Fruit fly (Drosophila melanogaster): ENCODE measurements around the gene CG31431.
A peak's percentile ranks its signal among the peaks of the same experiment; 100 is the strongest.

Gene CG31431

DNA sequence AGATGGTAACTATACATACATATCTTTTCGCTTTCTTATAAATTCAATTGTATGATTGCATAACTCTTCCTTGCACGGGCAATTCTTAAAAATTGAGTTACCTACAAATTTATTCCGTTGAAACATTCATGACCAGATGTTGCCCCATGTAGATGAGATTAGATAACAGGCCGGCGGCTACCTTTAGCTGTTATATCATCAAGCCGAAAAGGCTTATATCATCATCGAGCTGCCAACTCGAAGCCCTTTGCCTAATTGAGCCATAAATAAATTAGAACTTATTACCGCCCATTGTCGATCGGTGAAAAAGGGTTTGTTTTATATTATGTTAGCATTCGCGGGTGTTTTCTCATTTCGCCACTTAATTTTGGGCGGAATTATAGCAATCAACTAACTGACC lies 30.0 kb upstream of the CG31431 start:
- TF ChIP-seq dmrt93B (GFP tag; optimal IDR thresholded peaks at IDR 0.05) (no peak), Abd-B (GFP tag; optimal IDR thresholded peaks at IDR 0.05) (no peak), jim (GFP tag; optimal IDR thresholded peaks at IDR 0.05) (no peak), pan (optimal IDR thresholded peaks at IDR 0.05) (no peak), sv (GFP tag; optimal IDR thresholded peaks at IDR 0.05) (no peak), fru (GFP tag; optimal IDR thresholded peaks at IDR 0.05) (no peak), CG32264 (GFP tag; optimal IDR thresholded peaks at IDR 0.05) (no peak), Myc (optimal IDR thresholded peaks at IDR 0.05) (no peak), foxo (GFP tag; optimal IDR thresholded peaks at IDR 0.05) (no peak), br (GFP tag; optimal IDR thresholded peaks at IDR 0.05) (no peak), CG9705 (GFP tag; optimal IDR thresholded peaks at IDR 0.05) (no peak), Jra (GFP tag; optimal IDR thresholded peaks at IDR 0.05) (no peak), Hr78 (GFP tag; optimal IDR thresholded peaks at IDR 0.05) (no peak), HLH106 (tag; optimal IDR thresholded peaks at IDR 0.05) (no peak), Vsx2 (GFP tag; optimal IDR thresholded peaks at IDR 0.05; ENCODE audit: partially characterized antibody) (no peak), Dfd (GFP tag; optimal IDR thresholded peaks at IDR 0.05) (no peak), ey (GFP tag; optimal IDR thresholded peaks at IDR 0.05) (no peak), sage (GFP tag; optimal IDR thresholded peaks at IDR 0.05) (no peak)

DNA sequence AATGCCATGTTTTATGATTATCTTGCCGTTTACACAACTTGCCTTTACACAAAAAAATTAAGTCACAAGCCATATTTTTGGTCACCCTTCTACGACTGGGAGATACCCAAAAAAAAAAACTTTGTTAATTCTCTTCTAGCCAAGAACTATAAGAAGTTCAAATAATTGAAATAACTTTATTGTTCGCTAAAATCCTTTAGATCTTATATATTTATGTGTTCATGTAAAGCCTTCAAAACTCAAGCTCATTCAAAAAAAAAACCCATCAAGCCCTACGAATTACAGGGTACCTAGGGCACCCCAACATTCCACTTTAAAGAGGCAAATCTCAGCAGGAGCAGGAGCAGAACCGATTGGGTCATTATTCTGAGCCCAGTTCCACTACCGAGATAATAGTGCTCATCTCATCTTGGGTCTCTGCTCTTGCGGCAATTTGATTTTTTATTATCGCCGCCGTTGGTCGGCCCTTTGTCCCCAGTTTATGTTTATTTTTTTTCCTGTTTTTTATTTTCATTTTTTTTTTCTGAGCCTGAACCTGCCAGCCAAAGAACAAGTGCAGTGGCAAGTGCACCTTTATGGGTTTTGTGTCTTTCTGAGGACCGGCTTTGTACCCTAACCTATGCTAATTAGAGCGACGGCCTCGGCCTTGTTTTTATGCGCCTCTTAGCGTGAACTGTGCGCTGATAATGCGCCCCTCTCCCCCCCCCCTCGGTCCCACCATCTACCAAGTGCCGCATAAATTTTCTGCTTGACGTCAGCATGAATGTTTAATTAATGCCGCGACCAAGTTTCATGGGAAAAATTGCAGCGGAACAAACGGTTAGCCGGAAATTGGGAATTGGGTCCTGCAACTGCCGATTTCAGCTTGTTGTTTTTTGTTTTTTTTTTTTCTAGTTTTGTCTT lies 28.8 kb upstream of the CG31431 start:
- TF ChIP-seq fru (GFP tag; optimal IDR thresholded peaks at IDR 0.05) (no peak), foxo (GFP tag; optimal IDR thresholded peaks at IDR 0.05) (peak in 1 of 2 experiments; percentile 0), brk (GFP tag; optimal IDR thresholded peaks at IDR 0.05) (no peak), tai (GFP tag; optimal IDR thresholded peaks at IDR 0.05) (no peak)

DNA sequence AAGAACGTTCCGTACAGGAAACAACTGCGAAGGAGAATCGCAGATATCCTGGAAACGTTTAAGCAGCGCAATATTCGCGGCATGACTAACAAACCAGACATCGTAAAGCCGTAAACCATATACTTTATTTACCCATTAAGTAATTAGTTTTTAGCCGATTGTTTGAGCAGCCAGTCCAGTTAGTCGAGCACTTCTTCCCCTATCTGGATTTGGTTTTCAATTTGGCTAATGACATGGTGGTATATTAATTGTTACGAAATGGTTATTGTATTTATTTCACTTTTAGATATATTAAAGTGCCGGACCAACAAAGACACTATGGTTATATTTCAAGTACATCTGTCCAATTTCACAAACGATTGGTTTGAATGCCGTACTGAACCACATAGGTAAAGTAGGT lies 26.8 kb upstream of the CG31431 start, which contains the start of gene Gr93b:
Gr93b (minus strand) TSS at position 101 of the 400 bp plus-strand sequence.
- TF ChIP-seq ey (GFP tag; optimal IDR thresholded peaks at IDR 0.05) (no peak), tai (GFP tag; optimal IDR thresholded peaks at IDR 0.05) (no peak), Rel (GFP tag; optimal IDR thresholded peaks at IDR 0.05) (no peak), Rel (tag; optimal IDR thresholded peaks at IDR 0.05) (no peak), CrebA (GFP tag; optimal IDR thresholded peaks at IDR 0.05; ENCODE audit: borderline replicate concordance) (no peak), sage (GFP tag; optimal IDR thresholded peaks at IDR 0.05) (no peak), Dfd (GFP tag; optimal IDR thresholded peaks at IDR 0.05) (no peak), rgr (GFP tag; optimal IDR thresholded peaks at IDR 0.05) (no peak), Myc (optimal IDR thresholded peaks at IDR 0.05) (no peak), brk (GFP tag; optimal IDR thresholded peaks at IDR 0.05) (no peak), HLH106 (tag; optimal IDR thresholded peaks at IDR 0.05) (no peak), Hnf4 (GFP tag; optimal IDR thresholded peaks at IDR 0.05) (no peak), CG32264 (GFP tag; optimal IDR thresholded peaks at IDR 0.05) (no peak), jim (GFP tag; optimal IDR thresholded peaks at IDR 0.05) (no peak), psq (GFP tag; optimal IDR thresholded peaks at IDR 0.05) (no peak)

DNA sequence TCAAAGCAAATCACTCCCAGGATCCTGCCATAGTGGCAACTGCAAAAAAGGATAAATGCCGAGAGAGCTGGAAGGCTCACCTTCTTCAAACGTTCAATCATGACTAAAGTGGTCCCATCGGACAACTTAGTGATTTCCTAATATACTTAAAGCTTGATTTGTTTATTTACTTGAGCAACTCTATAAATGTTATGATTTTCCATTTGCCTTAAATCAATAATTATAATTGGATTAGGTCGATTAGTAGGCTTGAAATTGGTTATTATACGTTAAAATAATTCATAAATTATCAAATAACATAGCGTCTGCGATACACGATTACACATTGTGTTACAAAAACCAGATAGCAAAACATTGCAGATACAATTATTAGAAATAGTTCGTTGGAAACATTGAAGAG lies 25.3 kb upstream of the CG31431 start, which contains the start of gene Gr93c:
Gr93c (minus strand) TSS at position 101 of the 400 bp plus-strand sequence.
- no peak for TF ChIP-seq usp (GFP tag; optimal IDR thresholded peaks at IDR 0.05)
- TF ChIP-seq Dif (GFP tag; optimal IDR thresholded peaks at IDR 0.05; ENCODE audit: partially characterized antibody): no peak
- TF ChIP-seq Hr78 (GFP tag; optimal IDR thresholded peaks at IDR 0.05): no peak
- TF ChIP-seq ey (GFP tag; optimal IDR thresholded peaks at IDR 0.05): no peak
- no peak for TF ChIP-seq foxo (GFP tag; optimal IDR thresholded peaks at IDR 0.05)
- TF ChIP-seq rgr (GFP tag; optimal IDR thresholded peaks at IDR 0.05): no peak
- TF ChIP-seq HLH106 (tag; optimal IDR thresholded peaks at IDR 0.05): no peak
- no peak for TF ChIP-seq OdsH (GFP tag; optimal IDR thresholded peaks at IDR 0.05)

DNA sequence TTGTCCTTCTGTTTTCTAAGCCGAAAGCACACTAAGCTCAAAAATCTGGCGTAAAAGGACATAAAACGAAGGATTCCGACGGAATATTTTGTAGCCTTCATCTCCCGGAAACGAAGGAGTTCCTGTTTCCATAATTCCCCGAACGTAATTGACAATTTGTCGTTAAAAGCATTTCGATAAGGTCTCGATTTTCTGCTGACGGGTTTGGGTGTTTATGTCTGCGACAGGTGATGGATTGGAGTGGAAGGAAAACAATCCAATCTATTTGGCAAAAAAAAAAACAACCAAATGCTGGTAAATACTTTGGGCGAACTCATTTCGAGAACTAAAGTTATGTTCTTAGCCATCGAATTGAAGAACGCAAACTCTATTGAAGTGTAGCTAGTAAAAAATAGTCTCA lies 23.9 kb upstream of the CG31431 start, which contains the start of gene Gr93d:
Gr93d (minus strand) TSS at position 101 of the 400 bp plus-strand sequence.
- TF ChIP-seq Hr83 (GFP tag; optimal IDR thresholded peaks at IDR 0.05; ENCODE audit: poor library complexity, severe bottlenecking) (no peak), ey (GFP tag; optimal IDR thresholded peaks at IDR 0.05) (no peak), fru (GFP tag; optimal IDR thresholded peaks at IDR 0.05) (no peak), usp (GFP tag; optimal IDR thresholded peaks at IDR 0.05) (no peak), CG32264 (GFP tag; optimal IDR thresholded peaks at IDR 0.05) (no peak), CrebA (GFP tag; optimal IDR thresholded peaks at IDR 0.05; ENCODE audit: borderline replicate concordance) (no peak), h (GFP tag; optimal IDR thresholded peaks at IDR 0.05) (no peak), rgr (GFP tag; optimal IDR thresholded peaks at IDR 0.05) (no peak), Myc (optimal IDR thresholded peaks at IDR 0.05) (no peak), psq (GFP tag; optimal IDR thresholded peaks at IDR 0.05) (no peak), foxo (GFP tag; optimal IDR thresholded peaks at IDR 0.05) (no peak), Mio (GFP tag; optimal IDR thresholded peaks at IDR 0.05) (no peak)
